Worm (Caenorhabditis elegans): ENCODE measurements around the gene C12D5.5.

ce11 chrV:7631732-7632131, 36.3 kb upstream of the C12D5.5 start, which contains the start of gene srd-25:
- TF ChIP-seq dao-5 (tag; optimal IDR thresholded peaks at IDR 0.05) (no peak), him-1 (tag; optimal IDR thresholded peaks at IDR 0.05) (no peak)
